Fruit fly (Drosophila melanogaster): ENCODE measurements around the gene Pop1.

dm6 chrX:5638588-5638987 is 16.1 kb downstream of the Pop1 start:
- TF ChIP-seq Hnf4 (GFP tag; optimal IDR thresholded peaks at IDR 0.05), result no peak
- TF ChIP-seq lola (GFP tag; optimal IDR thresholded peaks at IDR 0.05), result no peak
- no peak for TF ChIP-seq pan (optimal IDR thresholded peaks at IDR 0.05)
- no peak for TF ChIP-seq dsf (GFP tag; optimal IDR thresholded peaks at IDR 0.05; ENCODE audit: borderline replicate concordance)
- TF ChIP-seq Vsx2 (GFP tag; optimal IDR thresholded peaks at IDR 0.05; ENCODE audit: partially characterized antibody), result no peak
- peak; percentile 1 for TF ChIP-seq br (GFP tag; optimal IDR thresholded peaks at IDR 0.05)
- no peak for TF ChIP-seq Hr78 (GFP tag; optimal IDR thresholded peaks at IDR 0.05)
- peak; percentile 45 for TF ChIP-seq h (GFP tag; optimal IDR thresholded peaks at IDR 0.05)
- TF ChIP-seq sv (GFP tag; optimal IDR thresholded peaks at IDR 0.05), result no peak
- peak; percentile 2 for TF ChIP-seq Sp1 (GFP tag; optimal IDR thresholded peaks at IDR 0.05)
- TF ChIP-seq OdsH (GFP tag; optimal IDR thresholded peaks at IDR 0.05), result no peak
- TF ChIP-seq psq (GFP tag; optimal IDR thresholded peaks at IDR 0.05), result no peak
